Fruit fly (Drosophila melanogaster) whole organism, embryonic: ENCODE results near the gene mRpL4.

Experiments used
- Blimp-1 ChIP-seq: fragments of 200-800 bp; sonication (Bioruptor generic); optimal IDR thresholded peaks from 3 replicates; lab custom pipeline; 2018; ENCODE audit warnings: missing biosample characterization, missing genetic modification characterization, mild to moderate bottlenecking, moderate library complexity, missing genetic modification reagents
- CG10431 ChIP-seq: fragments of 200-800 bp; sonication (Bioruptor generic); optimal IDR thresholded peaks from 3 replicates; lab custom pipeline; 2018; ENCODE audit warnings: missing biosample characterization, mild to moderate bottlenecking, missing genetic modification characterization
- CG11695 ChIP-seq: fragments of 200-800 bp; sonication (Bioruptor generic); IDR thresholded peaks from 3 replicates; pipeline ENCODE4 v1.3.6; 2022; ENCODE audit warnings: missing biosample characterization, missing genetic modification characterization
- CG12071 ChIP-seq: fragments of 200-800 bp; sonication (Bioruptor generic); optimal IDR thresholded peaks from 3 replicates; lab custom pipeline; 2018; ENCODE audit warnings: missing biosample characterization, mild to moderate bottlenecking, missing genetic modification characterization
- CG12299 ChIP-seq: fragments of 200-800 bp; sonication (Bioruptor generic); optimal IDR thresholded peaks from 2 replicates; lab custom pipeline; 2018; ENCODE audit warnings: missing biosample characterization, mild to moderate bottlenecking, missing genetic modification characterization
- CG12769 ChIP-seq: fragments of 200-800 bp; sonication (Bioruptor generic); optimal IDR thresholded peaks from 2 replicates; lab custom pipeline; 2019; ENCODE audit warnings: missing biosample characterization, mild to moderate bottlenecking, missing genetic modification characterization, moderate library complexity
- CG13424 ChIP-seq: fragments of 200-800 bp; sonication (Bioruptor generic); optimal IDR thresholded peaks from 2 replicates; lab custom pipeline; 2019; ENCODE audit warnings: missing biosample characterization, mild to moderate bottlenecking, missing genetic modification characterization, moderate library complexity
- CG15514 ChIP-seq: fragments of 200-800 bp; sonication (Bioruptor generic); optimal IDR thresholded peaks from 3 replicates; lab custom pipeline; 2017; ENCODE audit warnings: missing biosample characterization, missing genetic modification characterization, mild to moderate bottlenecking, moderate library complexity, missing genetic modification reagents
- CG15601 ChIP-seq: fragments of 200-800 bp; sonication (Bioruptor generic); optimal IDR thresholded peaks from 3 replicates; lab custom pipeline; 2019; ENCODE audit warnings: missing biosample characterization, mild to moderate bottlenecking, missing genetic modification characterization, moderate library complexity
- CG18011 ChIP-seq: fragments of 200-800 bp; sonication (Bioruptor generic); optimal IDR thresholded peaks from 2 replicates; lab custom pipeline; 2017; ENCODE audit warnings: missing biosample characterization, missing genetic modification characterization, mild to moderate bottlenecking, moderate library complexity, missing genotype
- CG2678 ChIP-seq: fragments of 200-800 bp; sonication (Bioruptor generic); optimal IDR thresholded peaks from 3 replicates; lab custom pipeline; 2019; ENCODE audit warnings: missing biosample characterization, mild to moderate bottlenecking, missing genetic modification characterization, moderate library complexity
- CG32532 ChIP-seq: fragments of 200-800 bp; sonication (Bioruptor generic); IDR thresholded peaks from 2 replicates; pipeline ENCODE4 v1.3.6; 2022; ENCODE audit warnings: missing biosample characterization, missing genetic modification characterization
- CG4404 ChIP-seq: fragments of 200-800 bp; sonication (Bioruptor generic); IDR thresholded peaks from 2 replicates; pipeline ENCODE4 v1.3.6; 2022; ENCODE audit warnings: missing biosample characterization, missing genetic modification characterization
- CG4617 ChIP-seq: fragments of 200-800 bp; sonication (Bioruptor generic); optimal IDR thresholded peaks from 3 replicates; lab custom pipeline; 2016; ENCODE audit warnings: missing biosample characterization, missing genetic modification characterization, borderline replicate concordance
- CG4707 ChIP-seq: fragments of 200-800 bp; sonication (Bioruptor generic); optimal IDR thresholded peaks from 2 replicates; lab custom pipeline; 2018; ENCODE audit warnings: missing biosample characterization, mild to moderate bottlenecking, missing genetic modification characterization, moderate library complexity
- CG4730 ChIP-seq: fragments of 200-800 bp; sonication (Bioruptor generic); IDR thresholded peaks from 2 replicates; pipeline ENCODE4 v1.3.6; 2022; ENCODE audit warnings: missing biosample characterization, missing genetic modification characterization
- CG5245 ChIP-seq: fragments of 200-800 bp; sonication (Bioruptor generic); optimal IDR thresholded peaks from 3 replicates; lab custom pipeline; 2016; ENCODE audit warnings: missing biosample characterization, missing genetic modification characterization
- CG7839 ChIP-seq: fragments of 200-800 bp; sonication (Bioruptor generic); optimal IDR thresholded peaks from 3 replicates; lab custom pipeline; 2018; ENCODE audit warnings: missing biosample characterization, mild to moderate bottlenecking, missing genetic modification characterization, moderate library complexity
- CG8388 ChIP-seq: fragments of 200-800 bp; sonication (Bioruptor generic); optimal IDR thresholded peaks from 2 replicates; lab custom pipeline; 2019; ENCODE audit warnings: missing biosample characterization, mild to moderate bottlenecking, missing genetic modification characterization, moderate library complexity
- CG8924 ChIP-seq: fragments of 200-800 bp; optimal IDR thresholded peaks from 3 replicates; lab custom pipeline; 2019; ENCODE audit warnings: missing biosample characterization, mild to moderate bottlenecking, missing genetic modification characterization, moderate library complexity
- CG9817 ChIP-seq: fragments of 200-800 bp; sonication (Bioruptor generic); optimal IDR thresholded peaks from 2 replicates; lab custom pipeline; 2018; ENCODE audit warnings: missing biosample characterization, mild to moderate bottlenecking, missing genetic modification characterization, moderate library complexity
- D19A ChIP-seq: fragments of 200-800 bp; optimal IDR thresholded peaks from 3 replicates; lab custom pipeline; 2019; ENCODE audit warnings: missing biosample characterization, mild to moderate bottlenecking, missing genetic modification characterization, moderate library complexity
- Dad ChIP-seq: fragments of 200-800 bp; sonication (Bioruptor generic); optimal IDR thresholded peaks from 3 replicates; lab custom pipeline; 2016; ENCODE audit warnings: missing biosample characterization, missing genetic modification characterization
- Deaf1 ChIP-seq: fragments of 200-800 bp; optimal IDR thresholded peaks from 3 replicates; lab custom pipeline; 2019; ENCODE audit warnings: missing biosample characterization, mild to moderate bottlenecking, missing genetic modification characterization, moderate library complexity
- Doc3 ChIP-seq: fragments of 200-800 bp; sonication (Bioruptor generic); IDR thresholded peaks from 3 replicates; pipeline ENCODE4 v1.3.6; 2022; ENCODE audit warnings: missing biosample characterization, missing genetic modification characterization; ENCODE audit not compliant: partially characterized antibody
- Ets65A ChIP-seq: fragments of 200-800 bp; sonication (Bioruptor generic); peaks from one replicate; lab custom pipeline; 2016; ENCODE audit warnings: missing biosample characterization, missing genetic modification characterization
- Fer3 ChIP-seq: fragments of 200-800 bp; sonication (Bioruptor generic); optimal IDR thresholded peaks from 2 replicates; lab custom pipeline; 2018; ENCODE audit warnings: missing biosample characterization, mild to moderate bottlenecking, missing genetic modification characterization, moderate library complexity
- GATAe ChIP-seq: fragments of 200-800 bp; sonication (Bioruptor generic); conservative IDR thresholded peaks from 2 replicates; pipeline ENCODE4 v1.3.6; 2022; ENCODE audit warnings: missing biosample characterization, missing genetic modification characterization
- Jarid2 ChIP-seq: fragments of 200-800 bp; sonication (Bioruptor generic); optimal IDR thresholded peaks from 3 replicates; lab custom pipeline; 2017; ENCODE audit warnings: mild to moderate bottlenecking, missing biosample characterization, missing genetic modification reagents, missing genetic modification characterization
- Mad ChIP-seq: fragments of 200-800 bp; sonication (Bioruptor generic); optimal IDR thresholded peaks from 2 replicates; lab custom pipeline; 2016; ENCODE audit warnings: missing biosample characterization, missing genetic modification characterization
- Med ChIP-seq: fragments of 200-800 bp; sonication (Bioruptor generic); peaks from one replicate; lab custom pipeline; 2016; ENCODE audit warnings: missing biosample characterization, missing genetic modification characterization, mild to moderate bottlenecking, inconsistent platforms, moderate library complexity
- NK7.1 ChIP-seq: fragments of 200-800 bp; sonication (Bioruptor generic); optimal IDR thresholded peaks from 3 replicates; lab custom pipeline; 2016; ENCODE audit warnings: missing biosample characterization, missing genetic modification characterization
- Ravus ChIP-seq: fragments of 200-800 bp; sonication (Bioruptor generic); IDR thresholded peaks from 2 replicates; pipeline ENCODE4 v1.3.6; 2022; ENCODE audit warnings: missing biosample characterization, missing genetic modification characterization
- Sox100B ChIP-seq: fragments of 200-800 bp; sonication (Bioruptor generic); optimal IDR thresholded peaks from 3 replicates; lab custom pipeline; 2018; ENCODE audit warnings: missing biosample characterization, mild to moderate bottlenecking, missing genetic modification characterization
- br ChIP-seq: fragments of >200 bp; optimal IDR thresholded peaks from 2 replicates; lab custom pipeline; 2017
- danr ChIP-seq: fragments of 200-800 bp; sonication (Bioruptor generic); IDR thresholded peaks from 2 replicates; pipeline ENCODE4 v1.3.6; 2022; ENCODE audit warnings: missing biosample characterization, missing genetic modification characterization
- dmrt99B ChIP-seq: fragments of 200-800 bp; sonication (Bioruptor generic); optimal IDR thresholded peaks from 2 replicates; lab custom pipeline; 2018; ENCODE audit warnings: missing biosample characterization, mild to moderate bottlenecking, missing genetic modification characterization, moderate library complexity
- dpn ChIP-seq, 2 experiments: fragments of 200-800 bp; sonication (Bioruptor generic); optimal IDR thresholded peaks; 3 replicates each; lab custom pipeline; 2016; ENCODE audit warnings: missing biosample characterization in 2 of 2, missing genetic modification characterization in 2 of 2
- exex ChIP-seq: fragments of 200-800 bp; sonication (Bioruptor generic); optimal IDR thresholded peaks from 4 replicates; lab custom pipeline; 2018; ENCODE audit warnings: missing biosample characterization, mild to moderate bottlenecking, missing genetic modification characterization, moderate library complexity
- gcm ChIP-seq: fragments of 200-800 bp; sonication (Bioruptor generic); optimal IDR thresholded peaks from 2 replicates; lab custom pipeline; 2019; ENCODE audit warnings: missing biosample characterization, mild to moderate bottlenecking, missing genetic modification characterization, moderate library complexity
- gem ChIP-seq: fragments of 200-800 bp; sonication (Bioruptor generic); optimal IDR thresholded peaks from 2 replicates; lab custom pipeline; 2019; ENCODE audit warnings: missing biosample characterization, mild to moderate bottlenecking, missing genetic modification characterization, moderate library complexity
- gsb ChIP-seq: fragments of 200-800 bp; sonication (Bioruptor generic); IDR thresholded peaks from 2 replicates; pipeline ENCODE4 v1.3.6; 2022; ENCODE audit warnings: missing biosample characterization, missing genetic modification characterization
- jumu ChIP-seq: fragments of 200-800 bp; sonication (Bioruptor generic); optimal IDR thresholded peaks from 3 replicates; lab custom pipeline; 2016; ENCODE audit warnings: missing biosample characterization, missing genetic modification characterization
- mam ChIP-seq: fragments of 200-800 bp; sonication (Bioruptor generic); optimal IDR thresholded peaks from 3 replicates; lab custom pipeline; 2016; ENCODE audit warnings: missing biosample characterization, missing genetic modification characterization
- peb ChIP-seq: fragments of 200-800 bp; sonication (Bioruptor generic); IDR thresholded peaks from 2 replicates; pipeline ENCODE4 v1.3.6; 2022; ENCODE audit warnings: missing biosample characterization, missing genetic modification characterization
- phol ChIP-seq: fragments of 200-800 bp; sonication (Bioruptor generic); optimal IDR thresholded peaks from 3 replicates; lab custom pipeline; 2018; ENCODE audit warnings: missing biosample characterization, mild to moderate bottlenecking, missing genetic modification characterization, moderate library complexity
- pum ChIP-seq: fragments of 200-800 bp; sonication (Bioruptor generic); optimal IDR thresholded peaks from 2 replicates; lab custom pipeline; 2016; ENCODE audit warnings: missing biosample characterization, missing genetic modification characterization
- salm ChIP-seq: fragments of 200-800 bp; sonication (Bioruptor generic); optimal IDR thresholded peaks from 2 replicates; lab custom pipeline; 2018; ENCODE audit warnings: missing biosample characterization, mild to moderate bottlenecking, missing genetic modification characterization
- sna ChIP-seq: fragments of 200-800 bp; sonication (Bioruptor generic); IDR thresholded peaks from 2 replicates; pipeline ENCODE4 v1.3.6; 2022; ENCODE audit warnings: missing biosample characterization, missing genetic modification characterization; ENCODE audit not compliant: partially characterized antibody
- tap ChIP-seq: fragments of 200-800 bp; optimal IDR thresholded peaks from 3 replicates; lab custom pipeline; 2019; ENCODE audit warnings: missing biosample characterization, mild to moderate bottlenecking, missing genetic modification characterization, moderate library complexity
- tx ChIP-seq: fragments of 200-800 bp; sonication (Bioruptor generic); optimal IDR thresholded peaks from 2 replicates; lab custom pipeline; 2016; ENCODE audit warnings: missing biosample characterization, missing genetic modification characterization
- zfh2 ChIP-seq: fragments of 200-800 bp; sonication (Bioruptor generic); optimal IDR thresholded peaks from 2 replicates; lab custom pipeline; 2016; ENCODE audit warnings: missing biosample characterization, missing genetic modification characterization

Gene mRpL4

DNA sequence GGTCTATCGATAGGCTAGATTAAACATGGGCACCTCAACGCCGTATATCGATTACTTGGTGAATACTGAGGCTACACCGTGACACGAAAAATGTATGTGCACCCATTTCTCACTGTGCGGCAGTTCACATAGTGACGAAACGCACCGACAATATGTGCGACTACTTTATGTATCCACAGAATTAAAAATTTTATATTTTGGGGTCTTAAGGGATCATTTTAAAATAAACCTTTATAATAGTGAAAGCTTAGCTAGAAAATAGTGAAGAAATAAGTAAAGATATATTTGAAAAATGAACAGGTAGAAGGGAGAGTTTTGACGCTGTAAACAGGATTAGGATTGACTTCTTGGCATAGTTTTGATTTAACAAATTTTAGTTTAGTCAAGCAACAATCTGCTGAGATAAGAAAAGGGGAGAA, at the start of gene mRpL4 (continued):
- no peak for TF ChIP-seq CG4404 (GFP tag; lab: Robert Waterston, UW)
- no peak for TF ChIP-seq NK7.1 (GFP tag; lab: Kevin White, UChicago)
- TF ChIP-seq Fer3 (tag; lab: Kevin White, UChicago): peak; percentile 54
- no peak for TF ChIP-seq peb
- TF ChIP-seq exex (tag; lab: Kevin White, UChicago): no peak
- TF ChIP-seq tx: peak; percentile 76
- TF ChIP-seq CG10431 (GFP tag; lab: Kevin White, UChicago): no peak
- TF ChIP-seq CG12769: peak; percentile 56
- TF ChIP-seq sna (GFP tag; lab: Robert Waterston, UW): peak; percentile 99
- TF ChIP-seq Med: no peak
- TF ChIP-seq Ravus (GFP tag; lab: Robert Waterston, UW): no peak
- TF ChIP-seq CG32532 (GFP tag; lab: Robert Waterston, UW): no peak; the same call in 1 of the 2 replicates
- TF ChIP-seq CG12299 (tag; lab: Kevin White, UChicago): no peak
- peak; percentile 85 for TF ChIP-seq zfh2
- TF ChIP-seq jumu (GFP tag; lab: Kevin White, UChicago): peak; percentile 83
- TF ChIP-seq Mad (GFP tag; lab: Kevin White, UChicago): no peak
- TF ChIP-seq Deaf1 (tag; lab: Kevin White, UChicago): no peak
- TF ChIP-seq Jarid2 (GFP tag; lab: Kevin White, UChicago): no peak
- peak; percentile 85 for TF ChIP-seq pum (GFP tag; lab: Kevin White, UChicago)
- TF ChIP-seq CG12071: no peak
- peak; percentile 41 for TF ChIP-seq CG5245 (GFP tag; lab: Kevin White, UChicago)
- TF ChIP-seq mam (GFP tag; lab: Kevin White, UChicago): peak; percentile 87
- peak; percentile 99 for TF ChIP-seq Doc3 (GFP tag; lab: Robert Waterston, UW)
- TF ChIP-seq gcm (GFP tag; lab: Kevin White, UChicago): no peak
- TF ChIP-seq danr (GFP tag; lab: Robert Waterston, UW): no peak
- peak; percentile 14; the same call in 1 of the 2 replicates for TF ChIP-seq gsb (GFP tag; lab: Robert Waterston, UW)
- TF ChIP-seq CG8388 (GFP tag; lab: Kevin White, UChicago): peak; percentile 49
- no peak for TF ChIP-seq br (lab: Kevin White, UChicago)
- TF ChIP-seq CG4617 (GFP tag; lab: Kevin White, UChicago): peak; percentile 89

dm6 chr2L:16374691-16375090, 45.8 kb upstream of the mRpL4 start:
- TF ChIP-seq D19A (tag; lab: Kevin White, UChicago) (peak; percentile 92), Ets65A (GFP tag; lab: Kevin White, UChicago) (no peak), CG11695 (GFP tag; lab: Robert Waterston, UW) (no peak), CG15601 (tag; lab: Kevin White, UChicago) (peak; percentile 14), CG13424 (tag; lab: Kevin White, UChicago) (no peak), CG4730 (GFP tag; lab: Robert Waterston, UW) (no peak), Dad (GFP tag; lab: Kevin White, UChicago) (no peak), phol (tag; lab: Kevin White, UChicago) (peak; percentile 29), GATAe (GFP tag; lab: Robert Waterston, UW) (no peak), CG7839 (tag; lab: Kevin White, UChicago) (peak; percentile 21), CG8924 (peak; percentile 2), tap (tag; lab: Kevin White, UChicago) (no peak), dpn (GFP tag; optimal IDR thresholded peaks at IDR 0.05; lab: Kevin White, UChicago) (no peak), CG4707 (GFP tag; lab: Kevin White, UChicago) (no peak), Sox100B (GFP tag; lab: Kevin White, UChicago) (peak; percentile 43), CG2678 (peak; percentile 46), gem (tag; lab: Kevin White, UChicago) (peak; percentile 32), CG15514 (GFP tag; lab: Kevin White, UChicago) (no peak), CG18011 (GFP tag; lab: Kevin White, UChicago) (no peak), Blimp-1 (GFP tag; lab: Kevin White, UChicago) (peak; percentile 10), salm (tag; lab: Kevin White, UChicago) (no peak), CG9817 (no peak), dmrt99B (tag; lab: Kevin White, UChicago) (peak; percentile 48)
